Fruit fly (Drosophila melanogaster): ENCODE measurements around the gene Dnali1.

- TF ChIP-seq ttk (optimal IDR thresholded peaks at IDR 0.05) (no peak), psq (optimal IDR thresholded peaks at IDR 0.05) (no peak)
Observed at dm6 chr3R:11920605-11921004, 27.5 kb upstream of the Dnali1 start.
